Worm (Caenorhabditis elegans) whole organism, young adult: ENCODE measurements around the gene dnj-15.

Experiments used
- B0261.1 ChIP-seq: sonication (generic microtip); optimal IDR thresholded peaks from 2 replicates; lab custom pipeline; 2016; ENCODE audit warnings: mild to moderate bottlenecking, missing genetic modification characterization, moderate library complexity, missing compliant biosample characterization
- D2030.7 ChIP-seq: fragments of 200-800 bp; sonication (Bioruptor generic); IDR thresholded peaks from 2 replicates; pipeline ENCODE4 v1.3.6; 2022; ENCODE audit warnings: missing genetic modification reagents, missing genetic modification characterization, missing compliant biosample characterization
- F37B4.10 ChIP-seq: fragments of 200-800 bp; sonication (Bioruptor generic); IDR thresholded peaks from 2 replicates; pipeline ENCODE4 v1.3.6; 2022; ENCODE audit warnings: missing genetic modification characterization, missing compliant biosample characterization
- F57A8.1 ChIP-seq: fragments of 200-800 bp; sonication (Bioruptor generic); optimal IDR thresholded peaks from 2 replicates; lab custom pipeline; 2018; ENCODE audit warnings: mild to moderate bottlenecking, missing genetic modification characterization, moderate library complexity, missing compliant biosample characterization
- F57C9.4 ChIP-seq: sonication (generic microtip); optimal IDR thresholded peaks from 2 replicates; lab custom pipeline; 2017; ENCODE audit warnings: mild to moderate bottlenecking, missing genetic modification characterization, missing compliant biosample characterization
- K12H6.12 ChIP-seq: fragments of 200-800 bp; sonication (Bioruptor generic); optimal IDR thresholded peaks from 2 replicates; lab custom pipeline; 2018; ENCODE audit warnings: mild to moderate bottlenecking, missing genetic modification characterization, missing compliant biosample characterization
- T07F8.4 ChIP-seq: sonication (generic microtip); optimal IDR thresholded peaks from 2 replicates; lab custom pipeline; 2016; ENCODE audit warnings: mild to moderate bottlenecking, missing genetic modification characterization, moderate library complexity, missing compliant biosample characterization
- Y53F4B.3 ChIP-seq: fragments of 200-800 bp; sonication (Bioruptor generic); IDR thresholded peaks from 2 replicates; pipeline ENCODE4 v1.3.6; 2022; ENCODE audit warnings: missing genetic modification reagents, missing genetic modification characterization, missing compliant biosample characterization
- Y67H2A.10 ChIP-seq: fragments of 200-800 bp; sonication (Bioruptor generic); conservative IDR thresholded peaks from 2 replicates; pipeline ENCODE4 v1.3.6; 2022; ENCODE audit warnings: missing genetic modification reagents, missing genetic modification characterization, missing compliant biosample characterization
- ZK185.1 ChIP-seq: sonication (generic microtip); optimal IDR thresholded peaks from 2 replicates; lab custom pipeline; 2016; ENCODE audit warnings: mild to moderate bottlenecking, missing genetic modification characterization, missing compliant biosample characterization; ENCODE audit not compliant: poor library complexity, severe bottlenecking
- ama-1 ChIP-seq, 3 experiments: fragments of 150-350 bp in 1 of 3; sonication (generic microtip) in 2 of 3; optimal IDR thresholded peaks; 2 replicates each; lab custom pipeline; 2014 to 2018; ENCODE audit warnings: missing biosample characterization in 2 of 3, missing genetic modification characterization in 2 of 3, missing genetic modification reagents in 2 of 3
- athp-1 ChIP-seq: sonication (generic microtip); optimal IDR thresholded peaks from 2 replicates; lab custom pipeline; 2017; ENCODE audit warnings: mild to moderate bottlenecking, missing genetic modification characterization, missing compliant biosample characterization
- ceh-100 ChIP-seq: fragments of 200-800 bp; sonication (Bioruptor generic); IDR thresholded peaks from 2 replicates; pipeline ENCODE4 v1.3.6; 2022; ENCODE audit warnings: missing genetic modification reagents, missing genetic modification characterization, missing compliant biosample characterization
- ceh-58 ChIP-seq: fragments of 200-800 bp; sonication (Bioruptor generic); IDR thresholded peaks from 2 replicates; pipeline ENCODE4 v1.3.6; 2022; ENCODE audit warnings: missing genetic modification characterization, missing compliant biosample characterization
- dpl-1 ChIP-seq: fragments of 150-350 bp; optimal IDR thresholded peaks from 2 replicates; lab custom pipeline; 2014; ENCODE audit warnings: missing biosample characterization, missing genetic modification reagents, missing genetic modification characterization
- efl-1 ChIP-seq: fragments of 150-350 bp; optimal IDR thresholded peaks from 2 replicates; lab custom pipeline; 2014; ENCODE audit warnings: missing biosample characterization, missing genetic modification reagents, missing genetic modification characterization
- egl-18 ChIP-seq: fragments of 200-800 bp; sonication (Bioruptor generic); IDR thresholded peaks from 2 replicates; pipeline ENCODE4 v1.3.6; 2022; ENCODE audit warnings: missing genetic modification reagents, missing genetic modification characterization, missing compliant biosample characterization
- him-1 ChIP-seq: sonication (generic microtip); optimal IDR thresholded peaks from 2 replicates; lab custom pipeline; 2016; ENCODE audit warnings: missing genotype, missing genetic modification reagents, missing genetic modification characterization, missing compliant biosample characterization
- hlh-26 ChIP-seq: fragments of 200-800 bp; sonication (Bioruptor generic); conservative IDR thresholded peaks from 2 replicates; pipeline ENCODE4 v1.3.6; 2022; ENCODE audit warnings: missing genetic modification reagents, missing genetic modification characterization, missing compliant biosample characterization
- hrde-1 ChIP-seq: sonication (generic microtip); optimal IDR thresholded peaks from 2 replicates; lab custom pipeline; 2016; ENCODE audit warnings: missing genetic modification characterization, mild to moderate bottlenecking, missing compliant biosample characterization, moderate library complexity, missing genotype, missing genetic modification reagents, borderline replicate concordance
- hsf-1 ChIP-seq: fragments of 200-800 bp; sonication (Bioruptor generic); IDR thresholded peaks from 2 replicates; pipeline ENCODE4 v1.3.6; 2022; ENCODE audit warnings: missing genetic modification reagents, missing genetic modification characterization, missing compliant biosample characterization
- lag-1 ChIP-seq: fragments of 200-800 bp; sonication (Bioruptor generic); IDR thresholded peaks from 2 replicates; pipeline ENCODE4 v1.3.6; 2022; ENCODE audit warnings: missing genetic modification reagents, missing genetic modification characterization, missing compliant biosample characterization
- lin-35 ChIP-seq, 3 experiments: fragments of 150-350 bp in 2 of 3; sonication (generic microtip) in 1 of 3; optimal IDR thresholded peaks; 2 replicates each; lab custom pipeline; 2014 to 2018; ENCODE audit warnings: missing biosample characterization in 3 of 3, missing genetic modification characterization in 3 of 3, missing genetic modification reagents in 3 of 3
- lir-1 ChIP-seq: fragments of 200-800 bp; sonication (Bioruptor generic); conservative IDR thresholded peaks from 2 replicates; pipeline ENCODE4 v1.3.6; 2022; ENCODE audit warnings: missing genetic modification reagents, missing genetic modification characterization, missing compliant biosample characterization
- mes-4 ChIP-seq: sonication (generic microtip); optimal IDR thresholded peaks from 2 replicates; lab custom pipeline; 2016; ENCODE audit warnings: missing genotype, missing genetic modification characterization, missing compliant biosample characterization
- mxl-1 ChIP-seq: sonication (generic microtip); optimal IDR thresholded peaks from 2 replicates; lab custom pipeline; 2016; ENCODE audit warnings: missing genetic modification characterization, missing compliant biosample characterization
- nfya-2 ChIP-seq: fragments of 200-800 bp; sonication (Bioruptor generic); IDR thresholded peaks from 2 replicates; pipeline ENCODE4 v1.3.6; 2022; ENCODE audit warnings: missing genetic modification reagents, missing genetic modification characterization, missing compliant biosample characterization
- nhr-27 ChIP-seq: fragments of 200-800 bp; sonication (Bioruptor generic); optimal IDR thresholded peaks from 2 replicates; lab custom pipeline; 2018; ENCODE audit warnings: mild to moderate bottlenecking, missing genetic modification characterization, moderate library complexity, missing compliant biosample characterization
- pbrm-1 ChIP-seq: fragments of 200-800 bp; sonication (Bioruptor generic); IDR thresholded peaks from 2 replicates; pipeline ENCODE4 v1.3.6; 2022; ENCODE audit warnings: missing genetic modification reagents, missing genetic modification characterization, missing compliant biosample characterization
- pha-4 ChIP-seq: fragments of 150-350 bp; sonication (generic microtip); optimal IDR thresholded peaks from 2 replicates; lab custom pipeline; 2014; ENCODE audit warnings: missing biosample characterization, missing genetic modification reagents, missing genetic modification characterization
- rec-8 ChIP-seq, 2 experiments: sonication (generic microtip); optimal IDR thresholded peaks; 2 replicates each; lab custom pipeline; 2016; ENCODE audit warnings: mild to moderate bottlenecking in 2 of 2, missing genetic modification characterization in 2 of 2, missing genetic modification reagents in 2 of 2, missing genotype in 2 of 2, missing biosample characterization in 1 of 2, missing compliant biosample characterization in 1 of 2, moderate library complexity in 1 of 2
- rpc-1 ChIP-seq, 2 experiments: fragments of 150-350 bp in 1 of 2; sonication (generic microtip) in 1 of 2; optimal IDR thresholded peaks; 2 replicates each; lab custom pipeline; 2014 to 2018; ENCODE audit warnings: missing biosample characterization in 1 of 2, missing genetic modification characterization in 1 of 2, missing genetic modification reagents in 1 of 2, missing genotype in 1 of 2
- snpc-3.4 ChIP-seq: sonication (generic microtip); optimal IDR thresholded peaks from 2 replicates; lab custom pipeline; 2017; ENCODE audit warnings: missing genetic modification characterization, mild to moderate bottlenecking, missing compliant biosample characterization, antibody characterized with exemption, moderate library complexity, missing genotype, missing genetic modification reagents
- tlf-1 ChIP-seq: fragments of 200-800 bp; sonication (Bioruptor generic); optimal IDR thresholded peaks from 2 replicates; lab custom pipeline; 2018; ENCODE audit warnings: mild to moderate bottlenecking, missing genetic modification characterization, missing compliant biosample characterization
- ztf-22 ChIP-seq: fragments of 200-800 bp; sonication (Bioruptor generic); optimal IDR thresholded peaks from 2 replicates; lab custom pipeline; 2018; ENCODE audit warnings: mild to moderate bottlenecking, missing genetic modification characterization, moderate library complexity, missing compliant biosample characterization
- ztf-25 ChIP-seq: fragments of 200-800 bp; sonication (Bioruptor generic); IDR thresholded peaks from 2 replicates; pipeline ENCODE4 v1.3.6; 2022; ENCODE audit warnings: missing genetic modification reagents, missing genetic modification characterization, missing compliant biosample characterization
- ztf-3 ChIP-seq: fragments of 200-800 bp; sonication (Bioruptor generic); optimal IDR thresholded peaks from 2 replicates; lab custom pipeline; 2018; ENCODE audit warnings: mild to moderate bottlenecking, missing genetic modification characterization, missing compliant biosample characterization
- ztf-6 ChIP-seq: fragments of 200-800 bp; sonication (Bioruptor generic); IDR thresholded peaks from 2 replicates; pipeline ENCODE4 v1.3.6; 2022; ENCODE audit warnings: missing genetic modification reagents, missing genetic modification characterization, missing compliant biosample characterization

Gene dnj-15

ce11 chrIV:4176088-4176487 lies at the start of gene dnj-15:
Gene dnj-15, plus strand, starts transcription at chrIV:4176388.
- TF ChIP-seq Y53F4B.3 (GFP tag; lab: Robert Waterston, UW) (no peak), ztf-22 (no peak), him-1 (no peak), lin-35 (GFP tag; optimal IDR thresholded peaks at IDR 0.05; lab: Kevin White, UChicago) (no peak), efl-1 (GFP tag; lab: Kevin White, UChicago) (no peak), lag-1 (GFP tag; lab: Robert Waterston, UW) (no peak), ztf-6 (GFP tag; lab: Robert Waterston, UW) (no peak), dpl-1 (GFP tag; lab: Kevin White, UChicago) (no peak), hrde-1 (tag; lab: Kevin White, UChicago) (no peak), ZK185.1 (tag; lab: Kevin White, UChicago) (no peak), snpc-3.4 (tag; lab: Kevin White, UChicago) (no peak), B0261.1 (tag; lab: Kevin White, UChicago) (no peak), K12H6.12 (tag; lab: Kevin White, UChicago) (no peak), athp-1 (tag; lab: Kevin White, UChicago) (no peak), mes-4 (tag; lab: Kevin White, UChicago) (no peak)

ce11 chrIV:4135744-4136143 lies 40.4 kb upstream of the dnj-15 start, which contains the start of gene F49F1.17:
Gene F49F1.17, minus strand, starts transcription at chrIV:4135844.
- no peak for TF ChIP-seq nfya-2 (GFP tag; lab: Robert Waterston, UW)
- TF ChIP-seq F57C9.4 (tag; lab: Kevin White, UChicago) = no peak
- TF ChIP-seq rpc-1 (optimal IDR thresholded peaks at IDR 0.05; lab: Kevin White, UChicago) = no peak
- no peak for TF ChIP-seq rpc-1 (tag; optimal IDR thresholded peaks at IDR 0.05; lab: Kevin White, UChicago)
- no peak for TF ChIP-seq Y67H2A.10
- TF ChIP-seq egl-18 (GFP tag; lab: Robert Waterston, UW) = no peak
- no peak for TF ChIP-seq tlf-1 (GFP tag; lab: Kevin White, UChicago)
- TF ChIP-seq T07F8.4 (tag; lab: Kevin White, UChicago) = no peak
- TF ChIP-seq ceh-58 (GFP tag; lab: Robert Waterston, UW) = no peak
- TF ChIP-seq hsf-1 (GFP tag; lab: Robert Waterston, UW) = no peak
- no peak for TF ChIP-seq F57A8.1

- no peak for TF ChIP-seq nfya-2 (GFP tag; lab: Robert Waterston, UW)
- TF ChIP-seq nhr-27 (tag; lab: Kevin White, UChicago) = no peak
- TF ChIP-seq pha-4 (tag; lab: Kevin White, UChicago) = no peak
These were observed 38.7 kb upstream of the dnj-15 start, which contains the start of gene F49F1.9 for ce11 chrIV:4137472-4137871. Gene F49F1.9, minus strand, starts transcription at chrIV:4137572.

ce11 chrIV:4139022-4139421 lies 37.2 kb upstream of the dnj-15 start, which contains the start of gene F49F1.10:
Gene F49F1.10, minus strand, starts transcription at chrIV:4139122.
- TF ChIP-seq ama-1 (optimal IDR thresholded peaks at IDR 0.05; lab: Kevin White, UChicago) (no peak), ama-1 (GFP tag; optimal IDR thresholded peaks at IDR 0.05; lab: Kevin White, UChicago) (no peak), pha-4 (tag; lab: Kevin White, UChicago) (no peak), lir-1 (GFP tag; lab: Robert Waterston, UW) (no peak), D2030.7 (GFP tag; lab: Robert Waterston, UW) (no peak), mxl-1 (no peak), Y67H2A.10 (no peak), rec-8 (tag; optimal IDR thresholded peaks at IDR 0.05; lab: Kevin White, UChicago) (no peak), ztf-3 (no peak), pbrm-1 (GFP tag; lab: Robert Waterston, UW) (no peak), ceh-100 (no peak), hlh-26 (no peak), F37B4.10 (no peak), ztf-25 (no peak), lin-35 (GFP tag; optimal IDR thresholded peaks at IDR 0.05; lab: Kevin White, UChicago) (no peak)
